Worm (Caenorhabditis elegans): ENCODE measurements around the gene pigb-1.

DNA sequence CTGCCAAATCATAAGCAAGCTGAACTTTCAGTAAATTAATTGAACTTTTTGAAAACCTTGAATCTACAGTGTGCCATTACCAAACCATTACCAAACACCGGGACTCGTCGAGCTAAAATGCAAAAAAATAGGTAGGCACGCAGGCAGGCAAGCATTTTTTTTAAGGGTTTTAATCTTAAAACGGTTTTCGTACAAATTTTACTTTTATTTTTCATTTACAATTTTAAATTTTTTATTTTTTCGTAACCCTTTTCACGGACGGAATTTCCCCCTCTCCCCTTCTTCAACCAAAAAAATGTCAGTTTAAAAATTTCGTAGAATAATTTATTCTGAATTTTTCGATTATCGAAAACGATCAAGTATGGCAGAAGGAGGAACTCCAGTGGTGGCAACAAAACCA is 21.5 kb upstream of the pigb-1 start, which contains the start of gene F59A6.2:
- TF ChIP-seq skn-1 (tag; optimal IDR thresholded peaks at IDR 0.05) (no peak), mdt-29 (GFP tag; IDR thresholded peaks at IDR 0.05) (no peak), aly-2 (tag; optimal IDR thresholded peaks at IDR 0.05) (no peak), ama-1 (optimal IDR thresholded peaks at IDR 0.05) (no peak), dve-1 (tag; optimal IDR thresholded peaks at IDR 0.05; ENCODE audit: insufficient read depth) (no peak), dpl-1 (GFP tag; optimal IDR thresholded peaks at IDR 0.05) (no peak), R02D3.7 (tag; optimal IDR thresholded peaks at IDR 0.05) (no peak), egl-27 (tag; optimal IDR thresholded peaks at IDR 0.05) (no peak), unc-130 (GFP tag; optimal IDR thresholded peaks at IDR 0.05) (no peak), nhr-11 (tag; optimal IDR thresholded peaks at IDR 0.05) (no peak), pha-4 (GFP tag; IDR thresholded peaks at IDR 0.05) (no peak), pha-4 (tag; optimal IDR thresholded peaks at IDR 0.05) (no peak), lin-1 (GFP tag; IDR thresholded peaks at IDR 0.05) (no peak)
